Fruit fly (Drosophila melanogaster) S2 (cell line): ENCODE results near the gene CG31730.

Source experiments
- CG8478 ChIP-seq: fragments of >200 bp; optimal IDR thresholded peaks from 2 replicates; lab custom pipeline; 2018
- CTCF ChIP-seq, 2 experiments: fragments of >200 bp; optimal IDR thresholded peaks; 2 replicates each; lab custom pipeline; 2018

DNA sequence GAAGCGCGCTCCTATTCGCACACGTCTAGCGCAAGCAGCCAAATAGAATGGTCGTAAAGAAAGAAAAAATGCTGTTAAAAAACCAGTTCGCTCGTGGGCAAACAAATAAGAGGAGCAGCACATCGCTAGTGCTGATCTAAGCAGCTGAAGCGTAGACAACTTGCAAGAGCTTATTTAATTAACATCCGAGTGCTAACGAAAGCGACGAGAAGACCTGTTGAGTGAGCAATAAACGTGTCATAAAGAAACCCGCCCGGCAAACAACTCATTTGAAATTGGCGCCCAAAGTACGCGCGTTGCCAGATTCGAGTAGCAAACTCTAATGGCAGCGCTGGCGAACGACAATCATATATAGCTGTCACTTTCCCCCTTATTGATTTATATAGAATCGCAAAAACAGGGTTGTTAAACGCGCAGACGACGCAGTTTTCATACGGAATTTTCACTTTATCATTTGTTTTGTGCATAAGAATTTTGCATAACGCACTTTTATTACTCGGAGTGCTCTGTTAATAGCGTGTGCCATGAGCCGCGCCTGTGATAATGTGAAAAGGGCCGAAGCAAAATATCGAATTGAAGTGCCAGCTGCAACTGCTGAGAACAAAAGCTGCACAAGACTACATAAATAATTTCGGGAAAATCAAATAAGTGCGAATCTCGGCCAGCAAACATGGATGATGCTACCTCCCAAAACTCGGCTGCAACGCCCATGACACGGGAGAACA, 36.6 kb upstream of the CG31730 start:
- peak; percentile 35 to 42 for TF ChIP-seq CTCF (optimal IDR thresholded peaks at IDR 0.05; lab: Kevin White, UChicago)
- TF ChIP-seq CG8478 (lab: Kevin White, UChicago) = no peak
